Worm (Caenorhabditis elegans) whole organism, L4 larva: Measurements from ENCODE around the gene srt-41.

Source experiments
- F10B5.3 ChIP-seq: sonication (generic microtip); optimal IDR thresholded peaks from 2 replicates; lab custom pipeline; 2016; ENCODE audit warnings: mild to moderate bottlenecking, missing genetic modification characterization, missing compliant biosample characterization
- F26F4.8 ChIP-seq: fragments of 200-800 bp; sonication (Bioruptor generic); conservative IDR thresholded peaks from 2 replicates; pipeline ENCODE4 v1.3.6; 2022; ENCODE audit warnings: missing genetic modification characterization, missing compliant biosample characterization
- F44E2.7 ChIP-seq: fragments of 200-800 bp; sonication (Bioruptor generic); IDR thresholded peaks from 2 replicates; pipeline ENCODE4 v2.1.2; 2022; ENCODE audit warnings: missing genetic modification characterization, missing compliant biosample characterization
- T26A8.4 ChIP-seq: fragments of 200-800 bp; sonication (Bioruptor generic); IDR thresholded peaks from 2 replicates; pipeline ENCODE4 v1.3.6; 2022; ENCODE audit warnings: missing genetic modification characterization, missing compliant biosample characterization
- Y48G9A.11 ChIP-seq: fragments of 200-800 bp; sonication (Bioruptor generic); IDR thresholded peaks from 2 replicates; pipeline ENCODE4 v1.3.6; 2022; ENCODE audit warnings: missing genetic modification reagents, missing genetic modification characterization, missing compliant biosample characterization
- aha-1 ChIP-seq: fragments of 150-350 bp; peaks from one replicate; lab custom pipeline; 2014; ENCODE audit warnings: missing biosample characterization, missing genetic modification characterization
- aly-2 ChIP-seq: sonication (generic microtip); optimal IDR thresholded peaks from 2 replicates; lab custom pipeline; 2018; ENCODE audit warnings: missing biosample characterization, missing genetic modification characterization
- ama-1 ChIP-seq: fragments of 150-350 bp; optimal IDR thresholded peaks from 2 replicates; lab custom pipeline; 2014; ENCODE audit warnings: inconsistent platforms, mixed read lengths
- arid-1 ChIP-seq: fragments of 200-800 bp; sonication (Bioruptor generic); conservative IDR thresholded peaks from 2 replicates; pipeline ENCODE4 v1.3.6; 2022; ENCODE audit warnings: missing genetic modification reagents, missing genetic modification characterization, missing compliant biosample characterization
- attf-4 ChIP-seq: sonication (generic microtip); optimal IDR thresholded peaks from 3 replicates; lab custom pipeline; 2017; ENCODE audit warnings: missing biosample characterization, missing genetic modification characterization
- ceh-20 ChIP-seq: fragments of 200-800 bp; sonication (Bioruptor generic); IDR thresholded peaks from 2 replicates; pipeline ENCODE4 v1.3.6; 2022; ENCODE audit warnings: missing genetic modification reagents, missing genetic modification characterization, missing compliant biosample characterization
- ceh-28 ChIP-seq: fragments of 150-350 bp; optimal IDR thresholded peaks from 2 replicates; lab custom pipeline; 2014; ENCODE audit warnings: missing biosample characterization, missing genetic modification reagents, missing genetic modification characterization
- ceh-44 ChIP-seq: fragments of 200-800 bp; sonication (Bioruptor generic); IDR thresholded peaks from 2 replicates; pipeline ENCODE4 v1.3.6; 2022; ENCODE audit warnings: missing genetic modification reagents, missing genetic modification characterization, missing compliant biosample characterization
- ceh-82 ChIP-seq: sonication (generic microtip); optimal IDR thresholded peaks from 2 replicates; lab custom pipeline; 2017; ENCODE audit warnings: missing biosample characterization, missing genetic modification characterization
- cey-2 ChIP-seq: sonication (generic microtip); optimal IDR thresholded peaks from 3 replicates; lab custom pipeline; 2017; ENCODE audit warnings: missing genetic modification characterization, mild to moderate bottlenecking, missing compliant biosample characterization, antibody characterized with exemption, borderline replicate concordance; ENCODE audit not compliant: insufficient read depth
- ctbp-1 ChIP-seq: fragments of 200-800 bp; sonication (Bioruptor generic); IDR thresholded peaks from 2 replicates; pipeline ENCODE4 v1.3.6; 2022; ENCODE audit warnings: missing genetic modification reagents, missing genetic modification characterization, missing compliant biosample characterization
- dmd-9 ChIP-seq: fragments of 200-800 bp; sonication (Bioruptor generic); IDR thresholded peaks from 2 replicates; pipeline ENCODE4 v1.3.6; 2022; ENCODE audit warnings: missing genetic modification reagents, missing genetic modification characterization, missing compliant biosample characterization
- dpl-1 ChIP-seq: fragments of 150-350 bp; optimal IDR thresholded peaks from 2 replicates; lab custom pipeline; 2014; ENCODE audit warnings: missing biosample characterization, missing genetic modification reagents, missing genetic modification characterization
- dve-1 ChIP-seq: sonication (generic microtip); optimal IDR thresholded peaks from 2 replicates; lab custom pipeline; 2017; ENCODE audit warnings: antibody characterized with exemption, mild to moderate bottlenecking, missing genetic modification characterization, missing compliant biosample characterization; ENCODE audit not compliant: insufficient read depth
- egl-27 ChIP-seq: sonication (generic microtip); optimal IDR thresholded peaks from 3 replicates; lab custom pipeline; 2017; ENCODE audit warnings: missing biosample characterization, missing genetic modification reagents, missing genetic modification characterization
- gei-8 ChIP-seq: fragments of 200-800 bp; sonication (Bioruptor generic); optimal IDR thresholded peaks from 2 replicates; lab custom pipeline; 2018; ENCODE audit warnings: mild to moderate bottlenecking, missing genetic modification characterization, missing compliant biosample characterization
- hif-1 ChIP-seq, 2 experiments: sonication (generic microtip); optimal IDR thresholded peaks; 2 replicates each; lab custom pipeline; 2016 to 2017; ENCODE audit warnings: missing compliant biosample characterization in 2 of 2, missing genetic modification characterization in 2 of 2, missing genetic modification reagents in 2 of 2, missing genotype in 2 of 2, mild to moderate bottlenecking in 1 of 2
- hlh-11 ChIP-seq: fragments of 200-800 bp; sonication (Bioruptor generic); optimal IDR thresholded peaks from 2 replicates; lab custom pipeline; 2018; ENCODE audit warnings: mild to moderate bottlenecking, missing genetic modification characterization, missing compliant biosample characterization
- jun-1 ChIP-seq: fragments of 150-350 bp; optimal IDR thresholded peaks from 2 replicates; lab custom pipeline; 2014; ENCODE audit warnings: missing biosample characterization, missing genetic modification reagents, missing genetic modification characterization
- lin-1 ChIP-seq: fragments of 200-800 bp; sonication (Bioruptor generic); IDR thresholded peaks from 2 replicates; pipeline ENCODE4 v1.3.6; 2022; ENCODE audit warnings: missing genetic modification reagents, missing genetic modification characterization, missing compliant biosample characterization
- lin-13 ChIP-seq: fragments of 150-350 bp; optimal IDR thresholded peaks from 2 replicates; lab custom pipeline; 2014; ENCODE audit warnings: missing biosample characterization, missing genetic modification reagents, missing genetic modification characterization
- mes-2 ChIP-seq: sonication (generic microtip); optimal IDR thresholded peaks from 2 replicates; lab custom pipeline; 2016; ENCODE audit warnings: missing genotype, mild to moderate bottlenecking, missing genetic modification characterization, missing compliant biosample characterization; ENCODE audit not compliant: poor library complexity, severe bottlenecking
- nhr-102 ChIP-seq: sonication (generic microtip); optimal IDR thresholded peaks from 2 replicates; lab custom pipeline; 2016; ENCODE audit warnings: mild to moderate bottlenecking, missing genetic modification characterization, moderate library complexity, missing compliant biosample characterization
- nhr-111 ChIP-seq: fragments of 200-800 bp; sonication (Bioruptor generic); optimal IDR thresholded peaks from 2 replicates; lab custom pipeline; 2018; ENCODE audit warnings: mild to moderate bottlenecking, missing genetic modification characterization, missing compliant biosample characterization
- nhr-41 ChIP-seq: fragments of 200-800 bp; sonication (Bioruptor generic); IDR thresholded peaks from 2 replicates; pipeline ENCODE4 v1.3.6; 2022; ENCODE audit warnings: missing genetic modification reagents, missing genetic modification characterization, missing compliant biosample characterization
- nhr-48 ChIP-seq: sonication (generic microtip); optimal IDR thresholded peaks from 2 replicates; lab custom pipeline; 2016; ENCODE audit warnings: mild to moderate bottlenecking, missing genetic modification characterization, missing compliant biosample characterization
- nhr-77 ChIP-seq: fragments of 150-350 bp; optimal IDR thresholded peaks from 2 replicates; lab custom pipeline; 2014; ENCODE audit warnings: missing biosample characterization, missing genetic modification characterization
- pha-4 ChIP-seq, 2 experiments: fragments of 150-350 bp in 1 of 2; fragments of 200-800 bp in 1 of 2; sonication (Bioruptor generic) in 1 of 2; IDR thresholded peaks in 1 of 2; optimal IDR thresholded peaks in 1 of 2; 2 replicates each; pipeline versions ENCODE4 v1.3.6 to Lab custom; 2014 to 2022; ENCODE audit warnings: missing genetic modification characterization in 2 of 2, missing genetic modification reagents in 2 of 2, missing biosample characterization in 1 of 2, missing compliant biosample characterization in 1 of 2
- snpc-4 ChIP-seq: fragments of 150-350 bp; optimal IDR thresholded peaks from 2 replicates; lab custom pipeline; 2014; ENCODE audit warnings: missing biosample characterization, missing genetic modification characterization
- tag-97 ChIP-seq: fragments of 200-800 bp; sonication (Bioruptor generic); IDR thresholded peaks from 2 replicates; pipeline ENCODE4 v1.3.6; 2022; ENCODE audit warnings: missing genetic modification characterization, missing compliant biosample characterization
- tra-1 ChIP-seq: fragments of 200-800 bp; sonication (Bioruptor generic); IDR thresholded peaks from 2 replicates; pipeline ENCODE4 v1.3.6; 2022; ENCODE audit warnings: missing genetic modification reagents, missing genetic modification characterization, missing compliant biosample characterization
- unc-130 ChIP-seq: sonication (generic microtip); optimal IDR thresholded peaks from 2 replicates; lab custom pipeline; 2016; ENCODE audit warnings: missing genetic modification reagents, missing genetic modification characterization, missing compliant biosample characterization
- unc-62 ChIP-seq, 3 experiments: fragments of 150-350 bp in 1 of 3; sonication (generic microtip); optimal IDR thresholded peaks in 2 of 3; peaks in 1 of 3; 1 replicate in 1 of 3; 2 replicates in 2 of 3; lab custom pipeline; 2014 to 2017; ENCODE audit warnings: missing biosample characterization in 3 of 3, missing genetic modification characterization in 3 of 3, missing genetic modification reagents in 3 of 3, missing genotype in 1 of 3
- vab-7 ChIP-seq: fragments of 200-800 bp; sonication (Bioruptor generic); IDR thresholded peaks from 2 replicates; pipeline ENCODE4 v1.3.6; 2022; ENCODE audit warnings: missing genetic modification reagents, missing genetic modification characterization, missing compliant biosample characterization
- ztf-11 ChIP-seq: fragments of 150-350 bp; optimal IDR thresholded peaks from 2 replicates; lab custom pipeline; 2014; ENCODE audit warnings: missing biosample characterization, missing genetic modification characterization

srt-41 gene

ce11 chrV:1788157-1788556, 14.8 kb downstream of the srt-41 start, which contains the start of gene F36H9.2:
Gene F36H9.2 (plus strand): TSS chrV:1788457.
- no peak for TF ChIP-seq lin-1 (GFP tag; lab: Robert Waterston, UW)
- TF ChIP-seq nhr-48 (tag; lab: Kevin White, UChicago), result no peak
- no peak for TF ChIP-seq hlh-11 (tag; lab: Kevin White, UChicago)
- no peak for TF ChIP-seq aha-1 (tag; lab: Kevin White, UChicago)
- TF ChIP-seq ztf-11, result no peak
- no peak for TF ChIP-seq gei-8
- TF ChIP-seq Y48G9A.11, result no peak
- no peak for TF ChIP-seq arid-1 (GFP tag; lab: Robert Waterston, UW)
- TF ChIP-seq egl-27 (tag; lab: Kevin White, UChicago), result no peak
- no peak for TF ChIP-seq F10B5.3
- TF ChIP-seq F26F4.8 (GFP tag; lab: Robert Waterston, UW), result no peak
- TF ChIP-seq ceh-82 (tag; lab: Kevin White, UChicago), result no peak
- TF ChIP-seq cey-2 (tag; lab: Kevin White, UChicago), result no peak
- no peak for TF ChIP-seq T26A8.4 (GFP tag; lab: Robert Waterston, UW)
- no peak for TF ChIP-seq nhr-111 (GFP tag; lab: Kevin White, UChicago)
- TF ChIP-seq ceh-20 (GFP tag; lab: Robert Waterston, UW), result no peak
- no peak for TF ChIP-seq jun-1 (tag; lab: Kevin White, UChicago)
- no peak for TF ChIP-seq ceh-28 (tag; lab: Kevin White, UChicago)

- TF ChIP-seq hlh-11 (tag; lab: Kevin White, UChicago) (no peak), vab-7 (no peak), nhr-77 (tag; lab: Kevin White, UChicago) (no peak), nhr-102 (no peak), tag-97 (GFP tag; lab: Robert Waterston, UW) (no peak), attf-4 (tag; lab: Kevin White, UChicago) (no peak)
Observed at ce11 chrV:1781922-1782321, 21.0 kb downstream of the srt-41 start, which contains the start of gene F36H9.5. Gene F36H9.5 (minus strand): TSS chrV:1782022.

DNA sequence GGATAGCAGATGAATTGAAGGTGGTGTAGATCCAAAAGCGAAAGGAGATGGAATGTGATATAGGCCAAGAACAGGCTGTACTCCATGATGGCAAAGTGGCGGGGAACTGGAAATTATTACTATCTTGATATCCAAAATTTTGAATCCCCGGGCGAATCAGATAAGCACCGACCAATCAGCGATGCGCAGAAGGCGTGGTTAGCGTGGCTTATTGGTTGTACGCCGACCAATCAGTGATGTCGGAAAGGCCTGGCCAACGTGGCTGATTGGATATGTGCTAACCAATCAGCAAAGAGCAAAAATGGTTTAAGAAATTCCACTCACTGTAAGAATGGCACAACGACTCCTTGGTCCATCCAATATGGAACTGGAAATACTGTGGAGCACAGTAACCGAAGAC, 22.9 kb downstream of the srt-41 start:
- TF ChIP-seq unc-62 (GFP tag; optimal IDR thresholded peaks at IDR 0.05 in 1 of 2; lab: Kevin White, UChicago) (peak in 1 of 2 experiments; percentile 71), unc-62 (tag; optimal IDR thresholded peaks at IDR 0.05; lab: Kevin White, UChicago) (no peak), tra-1 (no peak), ceh-28 (tag; lab: Kevin White, UChicago) (no peak)

- TF ChIP-seq attf-4 (tag; lab: Kevin White, UChicago), result no peak
- no peak for TF ChIP-seq mes-2 (tag; lab: Kevin White, UChicago)
- TF ChIP-seq F44E2.7 (GFP tag; lab: Robert Waterston, UW), result no peak
- no peak for TF ChIP-seq hif-1 (tag; optimal IDR thresholded peaks at IDR 0.05; lab: Kevin White, UChicago)
- TF ChIP-seq snpc-4 (tag; lab: Kevin White, UChicago), result no peak
- TF ChIP-seq F26F4.8 (GFP tag; lab: Robert Waterston, UW), result no peak
- no peak for TF ChIP-seq aly-2
- no peak for TF ChIP-seq dmd-9 (GFP tag; lab: Robert Waterston, UW)
- no peak for TF ChIP-seq nhr-41 (GFP tag; lab: Robert Waterston, UW)
- no peak for TF ChIP-seq ceh-44
- TF ChIP-seq pha-4 (GFP tag; IDR thresholded peaks at IDR 0.05; lab: Robert Waterston, UW), result no peak
- TF ChIP-seq pha-4 (tag; optimal IDR thresholded peaks at IDR 0.05; lab: Kevin White, UChicago), result no peak
- TF ChIP-seq dpl-1 (GFP tag; lab: Kevin White, UChicago), result no peak
- TF ChIP-seq dve-1 (tag; lab: Kevin White, UChicago), result no peak
- TF ChIP-seq lin-13 (GFP tag; lab: Kevin White, UChicago), result no peak
- no peak for TF ChIP-seq unc-130 (GFP tag; lab: Kevin White, UChicago)
- TF ChIP-seq ctbp-1 (GFP tag; lab: Robert Waterston, UW), result no peak
- TF ChIP-seq ama-1 (lab: Kevin White, UChicago), result no peak
- TF ChIP-seq gei-8, result no peak
- TF ChIP-seq vab-7, result no peak
- TF ChIP-seq, all 104 proteins: peak for 0
Observed at ce11 chrV:1779136-1779535, 23.8 kb downstream of the srt-41 start, which contains the start of gene F36H9.4. Gene F36H9.4 (minus strand): TSS chrV:1779236.
